Worm (Caenorhabditis elegans): ENCODE data around the gene pks-1.

ce11 chrX:5450773-5451447, 37.3 kb downstream of the pks-1 start, which contains the start of gene C25F6.6:
- no peak for TF ChIP-seq him-1 (tag; optimal IDR thresholded peaks at IDR 0.05)
- TF ChIP-seq dao-5 (tag; optimal IDR thresholded peaks at IDR 0.05) = no peak
- no peak for TF ChIP-seq W03F9.2 (tag; optimal IDR thresholded peaks at IDR 0.05)

Measured in whole organism, L4/young adult.